Worm (Caenorhabditis elegans) whole organism, L3 larva: ENCODE results near the gene ZC443.3.
A peak's percentile ranks its signal among the peaks of the same experiment; 100 is the strongest.

Experiments used
- R02D3.7 ChIP-seq: fragments of 150-350 bp; optimal IDR thresholded peaks from 2 replicates; lab custom pipeline; 2014; ENCODE audit warnings: missing biosample characterization, missing genetic modification characterization
- ZK546.5 ChIP-seq: sonication (generic microtip); optimal IDR thresholded peaks from 2 replicates; lab custom pipeline; 2017; ENCODE audit warnings: missing biosample characterization, missing genetic modification characterization
- ceh-16 ChIP-seq: sonication (generic microtip); optimal IDR thresholded peaks from 2 replicates; lab custom pipeline; 2017; ENCODE audit warnings: missing biosample characterization, missing genetic modification characterization
- ceh-82 ChIP-seq: fragments of 150-350 bp; optimal IDR thresholded peaks from 2 replicates; lab custom pipeline; 2014; ENCODE audit warnings: missing biosample characterization, missing genetic modification characterization
- daf-12 ChIP-seq: fragments of 150-350 bp; optimal IDR thresholded peaks from 2 replicates; lab custom pipeline; 2014; ENCODE audit warnings: missing biosample characterization, missing genetic modification reagents, missing genetic modification characterization
- elt-1 ChIP-seq: fragments of 150-350 bp; optimal IDR thresholded peaks from 2 replicates; lab custom pipeline; 2014; ENCODE audit warnings: missing biosample characterization, missing genetic modification characterization
- elt-2 ChIP-seq: sonication (generic microtip); optimal IDR thresholded peaks from 2 replicates; lab custom pipeline; 2016; ENCODE audit warnings: missing genetic modification reagents, mild to moderate bottlenecking, missing genetic modification characterization, missing compliant biosample characterization
- eor-1 ChIP-seq, 2 experiments: fragments of 150-350 bp; optimal IDR thresholded peaks; 2 replicates each; lab custom pipeline; 2014 to 2018; ENCODE audit warnings: missing biosample characterization in 2 of 2, missing genetic modification characterization in 2 of 2
- fkh-10 ChIP-seq: sonication (generic microtip); optimal IDR thresholded peaks from 2 replicates; lab custom pipeline; 2017; ENCODE audit warnings: missing biosample characterization, missing genetic modification reagents, missing genetic modification characterization
- fkh-2 ChIP-seq: fragments of 150-350 bp; optimal IDR thresholded peaks from 2 replicates; lab custom pipeline; 2014; ENCODE audit warnings: missing biosample characterization, missing genetic modification reagents, missing genetic modification characterization
- fos-1 ChIP-seq: fragments of 150-350 bp; optimal IDR thresholded peaks from 2 replicates; lab custom pipeline; 2014; ENCODE audit warnings: missing biosample characterization, missing genetic modification characterization
- jun-1 ChIP-seq: fragments of 150-350 bp; optimal IDR thresholded peaks from 2 replicates; lab custom pipeline; 2014; ENCODE audit warnings: missing biosample characterization, missing genetic modification reagents, missing genetic modification characterization
- lin-15B ChIP-seq: fragments of 150-350 bp; optimal IDR thresholded peaks from 2 replicates; lab custom pipeline; 2014; ENCODE audit warnings: missing biosample characterization, missing genetic modification characterization
- lin-39 ChIP-seq: fragments of 150-350 bp; optimal IDR thresholded peaks from 2 replicates; lab custom pipeline; 2018; ENCODE audit warnings: missing biosample characterization, missing genetic modification reagents, missing genetic modification characterization
- lsy-12 ChIP-seq: sonication (generic microtip); optimal IDR thresholded peaks from 2 replicates; lab custom pipeline; 2016; ENCODE audit warnings: mild to moderate bottlenecking, missing genetic modification characterization, missing compliant biosample characterization
- mdl-1 ChIP-seq: fragments of 150-350 bp; optimal IDR thresholded peaks from 2 replicates; lab custom pipeline; 2014; ENCODE audit warnings: missing biosample characterization, missing genetic modification characterization
- mml-1 ChIP-seq: fragments of 150-350 bp; sonication (generic microtip); optimal IDR thresholded peaks from 3 replicates; lab custom pipeline; 2014; ENCODE audit warnings: missing biosample characterization, missing genetic modification characterization
- nfya-1 ChIP-seq: sonication (generic microtip); optimal IDR thresholded peaks from 2 replicates; lab custom pipeline; 2017; ENCODE audit warnings: missing genetic modification characterization, mild to moderate bottlenecking, missing compliant biosample characterization, antibody characterized with exemption, moderate library complexity; ENCODE audit not compliant: insufficient read depth
- nhr-11 ChIP-seq: fragments of 150-350 bp; optimal IDR thresholded peaks from 2 replicates; lab custom pipeline; 2014; ENCODE audit warnings: missing biosample characterization, missing genetic modification characterization
- nhr-23 ChIP-seq: fragments of 150-350 bp; optimal IDR thresholded peaks from 2 replicates; lab custom pipeline; 2014; ENCODE audit warnings: missing biosample characterization, missing genetic modification reagents, missing genetic modification characterization
- nhr-237 ChIP-seq: fragments of 150-350 bp; optimal IDR thresholded peaks from 2 replicates; lab custom pipeline; 2014; ENCODE audit warnings: missing biosample characterization, missing genetic modification characterization
- nhr-43 ChIP-seq: sonication (generic microtip); optimal IDR thresholded peaks from 2 replicates; lab custom pipeline; 2016; ENCODE audit warnings: mild to moderate bottlenecking, missing genetic modification characterization, missing compliant biosample characterization; ENCODE audit not compliant: poor library complexity, severe bottlenecking
- nhr-67 ChIP-seq: fragments of 150-350 bp; optimal IDR thresholded peaks from 2 replicates; lab custom pipeline; 2014; ENCODE audit warnings: missing biosample characterization, missing genetic modification characterization
- nhr-76 ChIP-seq: fragments of 150-350 bp; sonication (generic microtip); optimal IDR thresholded peaks from 5 replicates; lab custom pipeline; 2014; ENCODE audit warnings: missing biosample characterization, missing genetic modification characterization
- nhr-77 ChIP-seq: fragments of 150-350 bp; optimal IDR thresholded peaks from 2 replicates; lab custom pipeline; 2014; ENCODE audit warnings: missing biosample characterization, missing genetic modification characterization
- pha-4 ChIP-seq: fragments of 150-350 bp; optimal IDR thresholded peaks from 2 replicates; lab custom pipeline; 2014; ENCODE audit warnings: missing biosample characterization, missing genetic modification reagents, missing genetic modification characterization
- pqm-1 ChIP-seq: fragments of 150-350 bp; optimal IDR thresholded peaks from 2 replicates; lab custom pipeline; 2017; ENCODE audit warnings: missing biosample characterization, missing genetic modification characterization, inconsistent platforms
- sea-2 ChIP-seq: fragments of 150-350 bp; sonication (generic microtip); optimal IDR thresholded peaks from 4 replicates; lab custom pipeline; 2014; ENCODE audit warnings: missing biosample characterization, missing genetic modification reagents, missing genetic modification characterization
- skn-1 ChIP-seq: fragments of 150-350 bp; optimal IDR thresholded peaks from 2 replicates; lab custom pipeline; 2014; ENCODE audit warnings: missing biosample characterization, missing genetic modification characterization
- snpc-4 ChIP-seq: fragments of 150-350 bp; optimal IDR thresholded peaks from 2 replicates; lab custom pipeline; 2014; ENCODE audit warnings: missing biosample characterization, missing genetic modification characterization
- tbx-2 ChIP-seq: sonication (generic microtip); optimal IDR thresholded peaks from 2 replicates; lab custom pipeline; 2016; ENCODE audit warnings: mild to moderate bottlenecking, missing genetic modification characterization, missing compliant biosample characterization
- unc-39 ChIP-seq: sonication (generic microtip); optimal IDR thresholded peaks from 4 replicates; lab custom pipeline; 2017; ENCODE audit warnings: missing biosample characterization, missing genetic modification characterization
- unc-62 ChIP-seq: fragments of 150-350 bp; sonication (generic microtip); optimal IDR thresholded peaks from 4 replicates; lab custom pipeline; 2014; ENCODE audit warnings: missing biosample characterization, missing genetic modification reagents, missing genetic modification characterization
- zag-1 ChIP-seq: fragments of 150-350 bp; optimal IDR thresholded peaks from 2 replicates; lab custom pipeline; 2014; ENCODE audit warnings: missing biosample characterization, missing genetic modification characterization
- ztf-11 ChIP-seq: fragments of 150-350 bp; optimal IDR thresholded peaks from 2 replicates; lab custom pipeline; 2014; ENCODE audit warnings: missing biosample characterization, missing genetic modification characterization
- ztf-4 ChIP-seq: fragments of 150-350 bp; optimal IDR thresholded peaks from 2 replicates; lab custom pipeline; 2014; ENCODE audit warnings: missing biosample characterization, missing genetic modification characterization

ZC443.3 gene

ce11 chrV:12844748-12845147, 30.8 kb upstream of the ZC443.3 start:
- no peak for TF ChIP-seq ztf-4
- TF ChIP-seq R02D3.7: no peak
- no peak for TF ChIP-seq nhr-77
- TF ChIP-seq pqm-1 (tag; lab: Kevin White, UChicago): peak; percentile 56
- no peak for TF ChIP-seq fos-1 (tag; lab: Kevin White, UChicago)

ce11 chrV:12835388-12835787, 21.5 kb upstream of the ZC443.3 start, which contains the start of gene C44H9.4:
TSS of gene C44H9.4 (plus strand) at chrV:12835688.
- no peak for TF ChIP-seq nhr-237 (tag; lab: Kevin White, UChicago)
- no peak for TF ChIP-seq nhr-23 (tag; lab: Kevin White, UChicago)
- TF ChIP-seq nhr-76 (tag; lab: Kevin White, UChicago): no peak
- no peak for TF ChIP-seq ceh-82 (tag; lab: Kevin White, UChicago)
- no peak for TF ChIP-seq fkh-10 (GFP tag; lab: Kevin White, UChicago)
- TF ChIP-seq fos-1 (tag; lab: Kevin White, UChicago): no peak

- TF ChIP-seq elt-2 (peak; percentile 13), nfya-1 (tag; lab: Kevin White, UChicago) (no peak), unc-62 (no peak), pqm-1 (tag; lab: Kevin White, UChicago) (peak; percentile 22), lin-15B (tag; lab: Kevin White, UChicago) (no peak), nhr-237 (tag; lab: Kevin White, UChicago) (no peak), nhr-23 (tag; lab: Kevin White, UChicago) (no peak)
Measured at ce11 chrV:12827219-12827618, 13.3 kb upstream of the ZC443.3 start, which contains the start of gene ugt-15. TSS of gene ugt-15 (plus strand) at chrV:12827519.

ce11 chrV:12824777-12825176, 10.9 kb upstream of the ZC443.3 start, which contains the start of gene ugt-16:
TSS of gene ugt-16 (plus strand) at chrV:12825024.
- no peak for TF ChIP-seq sea-2 (GFP tag; lab: Kevin White, UChicago)
- peak; percentile 53 for TF ChIP-seq pqm-1 (tag; lab: Kevin White, UChicago)
- peak; percentile 71 for TF ChIP-seq elt-2
- no peak for TF ChIP-seq nhr-43 (tag; lab: Kevin White, UChicago)

ce11 chrV:12822065-12822464, 8.1 kb upstream of the ZC443.3 start:
- no peak for TF ChIP-seq snpc-4 (tag; lab: Kevin White, UChicago)
- TF ChIP-seq mml-1 (tag; lab: Kevin White, UChicago): no peak
- peak; percentile 77 for TF ChIP-seq elt-2
- TF ChIP-seq jun-1 (tag; lab: Kevin White, UChicago): peak; percentile 26
- peak; percentile 89 for TF ChIP-seq pqm-1 (tag; lab: Kevin White, UChicago)
- no peak for TF ChIP-seq elt-1 (tag; lab: Kevin White, UChicago)

- TF ChIP-seq elt-1 (tag; lab: Kevin White, UChicago): no peak
- TF ChIP-seq pqm-1 (tag; lab: Kevin White, UChicago): peak; percentile 68
- peak; percentile 65 for TF ChIP-seq jun-1 (tag; lab: Kevin White, UChicago)
- peak; percentile 31 for TF ChIP-seq elt-2
- TF ChIP-seq, all 47 proteins: peak for 3
Measured at ce11 chrV:12819792-12820453, 6.0 kb upstream of the ZC443.3 start, which contains the start of the genes ZC443.4 and ugt-18. TSS of gene ZC443.4 (minus strand) at chrV:12819886. TSS of gene ugt-18 (plus strand) at chrV:12820260.

ce11 chrV:12819155-12819554, 5.2 kb upstream of the ZC443.3 start:
- peak; percentile 36 for TF ChIP-seq mdl-1 (tag; lab: Kevin White, UChicago)
- no peak for TF ChIP-seq skn-1
- TF ChIP-seq unc-39 (tag; lab: Kevin White, UChicago): no peak
- peak; percentile 21 for TF ChIP-seq lin-15B (tag; lab: Kevin White, UChicago)
- no peak for TF ChIP-seq snpc-4 (tag; lab: Kevin White, UChicago)
- TF ChIP-seq pha-4: no peak
- TF ChIP-seq fkh-2 (tag; lab: Kevin White, UChicago): no peak
- TF ChIP-seq ZK546.5 (tag; lab: Kevin White, UChicago): no peak
- no peak for TF ChIP-seq tbx-2 (tag; lab: Kevin White, UChicago)
- TF ChIP-seq zag-1 (tag; lab: Kevin White, UChicago): no peak
- no peak for TF ChIP-seq elt-1 (tag; lab: Kevin White, UChicago)
- TF ChIP-seq ztf-11 (tag; lab: Kevin White, UChicago): no peak
- no peak for TF ChIP-seq sea-2 (GFP tag; lab: Kevin White, UChicago)
- TF ChIP-seq nhr-67 (tag; lab: Kevin White, UChicago): no peak
- TF ChIP-seq lin-39 (tag; lab: Kevin White, UChicago): peak; percentile 84
- no peak for TF ChIP-seq eor-1 (tag; optimal IDR thresholded peaks at IDR 0.05; lab: Kevin White, UChicago)
- no peak for TF ChIP-seq unc-62
- TF ChIP-seq R02D3.7: no peak
- TF ChIP-seq ceh-16 (tag; lab: Kevin White, UChicago): no peak
- no peak for TF ChIP-seq nhr-77
- TF ChIP-seq elt-2: no peak
- no peak for TF ChIP-seq nhr-11
- TF ChIP-seq ztf-4: no peak
- no peak for TF ChIP-seq daf-12 (tag; lab: Kevin White, UChicago)
- no peak for TF ChIP-seq nhr-76 (tag; lab: Kevin White, UChicago)
- no peak for TF ChIP-seq mml-1 (tag; lab: Kevin White, UChicago)
- TF ChIP-seq nhr-23 (tag; lab: Kevin White, UChicago): no peak
- TF ChIP-seq jun-1 (tag; lab: Kevin White, UChicago): no peak
- TF ChIP-seq lsy-12 (tag; lab: Kevin White, UChicago): no peak
- no peak for TF ChIP-seq ceh-82 (tag; lab: Kevin White, UChicago)
